Fruit fly (Drosophila melanogaster) whole organism, larva: ENCODE measurements around the gene Sf3a1.
A peak's percentile ranks its signal among the peaks of the same experiment; 100 is the strongest.
"Not testable (repeated sequence)": the region's sequence is repeated elsewhere in the genome, so short reads cannot be mapped to it uniquely, and the experiment has no call there.

ENCODE experiments used
- noc ChIP-seq: fragments of 200-800 bp; sonication (Bioruptor generic); optimal IDR thresholded peaks from 3 replicates; lab custom pipeline; 2019; ENCODE audit warnings: missing biosample characterization, mild to moderate bottlenecking, missing genetic modification characterization, moderate library complexity

Sf3a1 gene

dm6 chr3R:17008018-17008674, 6.0 kb upstream of the Sf3a1 start, which contains the start of gene CG8907:
Gene CG8907, plus strand, starts transcription at chr3R:17008269.
- TF ChIP-seq noc: peak; percentile 38

dm6 chr3R:17007336-17007735, 5.2 kb upstream of the Sf3a1 start:
- TF ChIP-seq noc: no peak

dm6 chr3R:17003468-17003867, 1.3 kb upstream of the Sf3a1 start:
- no peak for TF ChIP-seq noc

- TF ChIP-seq noc: no peak
These were observed 5.8 kb downstream of the Sf3a1 start, which contains the start of the genes EMC2A and CG3534 for dm6 chr3R:16996059-16996959. Gene EMC2A, minus strand, starts transcription at chr3R:16996071. Gene CG3534, plus strand, starts transcription at chr3R:16996446.

- not testable (repeated sequence) for TF ChIP-seq noc
These were observed 9.4 kb downstream of the Sf3a1 start, which contains the start of gene CG31274 for dm6 chr3R:16992716-16993115. Gene CG31274, plus strand, starts transcription at chr3R:16993016.

dm6 chr3R:16991781-16992180, 10.4 kb downstream of the Sf3a1 start, which contains the start of gene EMC2B:
Gene EMC2B, minus strand, starts transcription at chr3R:16991878.
- no peak for TF ChIP-seq noc

- TF ChIP-seq noc: not testable (repeated sequence)
These were observed 13.6 kb downstream of the Sf3a1 start, which contains the start of gene MESK4 for dm6 chr3R:16988514-16988913. Gene MESK4, plus strand, starts transcription at chr3R:16988814.

- no peak for TF ChIP-seq noc
These were observed 14.2 kb downstream of the Sf3a1 start for dm6 chr3R:16987924-16988298.

- no peak for TF ChIP-seq noc
These were observed 14.8 kb downstream of the Sf3a1 start, which contains the start of gene CG18622 for dm6 chr3R:16987220-16987923. Gene CG18622, minus strand, starts transcription at chr3R:16987732.

dm6 chr3R:16986181-16987074, 15.7 kb downstream of the Sf3a1 start:
- TF ChIP-seq noc: peak; percentile 100

dm6 chr3R:16985547-16985946, 16.6 kb downstream of the Sf3a1 start:
- no peak for TF ChIP-seq noc

dm6 chr3R:16984221-16984620, 17.9 kb downstream of the Sf3a1 start:
- no peak for TF ChIP-seq noc

dm6 chr3R:16983001-16983400, 19.2 kb downstream of the Sf3a1 start:
- no peak for TF ChIP-seq noc

dm6 chr3R:16982108-16982707, 19.9 kb downstream of the Sf3a1 start, which contains the start of gene AhcyL2:
Gene AhcyL2, minus strand, starts transcription at chr3R:16982158.
- peak; percentile 86 for TF ChIP-seq noc
